Worm (Caenorhabditis elegans) whole organism, late embryonic: Measurements from ENCODE around the gene W08F4.3.
A peak's percentile ranks its signal among the peaks of the same experiment; 100 is the strongest.

Source experiments
- F13H6.1 ChIP-seq: sonication (generic microtip); optimal IDR thresholded peaks from 2 replicates; lab custom pipeline; 2016; ENCODE audit warnings: missing genetic modification characterization, missing compliant biosample characterization
- ama-1 ChIP-seq: fragments of 150-350 bp; optimal IDR thresholded peaks from 2 replicates; lab custom pipeline; 2014
- ceh-14 ChIP-seq: sonication (generic microtip); optimal IDR thresholded peaks from 2 replicates; lab custom pipeline; 2016; ENCODE audit warnings: missing genotype, missing genetic modification characterization, missing compliant biosample characterization
- ceh-45 ChIP-seq: fragments of 200-800 bp; sonication (Bioruptor generic); IDR thresholded peaks from 2 replicates; pipeline ENCODE4 v1.3.6; 2022; ENCODE audit warnings: missing genetic modification reagents, missing genetic modification characterization, missing compliant biosample characterization
- dmd-4 ChIP-seq: sonication (generic microtip); optimal IDR thresholded peaks from 2 replicates; lab custom pipeline; 2016; ENCODE audit warnings: borderline replicate concordance, missing genetic modification characterization, missing compliant biosample characterization
- elt-2 ChIP-seq: sonication (generic microtip); optimal IDR thresholded peaks from 2 replicates; lab custom pipeline; 2016; ENCODE audit warnings: missing genetic modification reagents, missing genetic modification characterization, missing compliant biosample characterization
- fax-1 ChIP-seq: sonication (generic microtip); optimal IDR thresholded peaks from 2 replicates; lab custom pipeline; 2016; ENCODE audit warnings: missing genotype, missing genetic modification characterization, missing compliant biosample characterization
- fkh-10 ChIP-seq: fragments of 150-350 bp; optimal IDR thresholded peaks from 2 replicates; lab custom pipeline; 2014; ENCODE audit warnings: missing biosample characterization, missing genetic modification reagents, missing genetic modification characterization
- nhr-11 ChIP-seq: fragments of 150-350 bp; optimal IDR thresholded peaks from 2 replicates; lab custom pipeline; 2014; ENCODE audit warnings: missing biosample characterization, missing genetic modification characterization
- pha-4 ChIP-seq: fragments of 150-350 bp; optimal IDR thresholded peaks from 2 replicates; lab custom pipeline; 2018; ENCODE audit warnings: missing biosample characterization, missing genetic modification reagents, missing genetic modification characterization
- pros-1 ChIP-seq: fragments of 150-350 bp; optimal IDR thresholded peaks from 2 replicates; lab custom pipeline; 2014; ENCODE audit warnings: missing biosample characterization, missing genetic modification reagents, missing genetic modification characterization
- unc-3 ChIP-seq, 2 experiments: fragments of 200-800 bp in 1 of 2; sonication (Bioruptor generic) in 1 of 2; sonication (generic microtip) in 1 of 2; conservative IDR thresholded peaks in 1 of 2; optimal IDR thresholded peaks in 1 of 2; 2 replicates each; pipeline versions ENCODE4 v1.3.6 to Lab custom; 2016 to 2022; ENCODE audit warnings: missing compliant biosample characterization in 2 of 2, missing genetic modification characterization in 2 of 2, missing genetic modification reagents in 1 of 2

DNA sequence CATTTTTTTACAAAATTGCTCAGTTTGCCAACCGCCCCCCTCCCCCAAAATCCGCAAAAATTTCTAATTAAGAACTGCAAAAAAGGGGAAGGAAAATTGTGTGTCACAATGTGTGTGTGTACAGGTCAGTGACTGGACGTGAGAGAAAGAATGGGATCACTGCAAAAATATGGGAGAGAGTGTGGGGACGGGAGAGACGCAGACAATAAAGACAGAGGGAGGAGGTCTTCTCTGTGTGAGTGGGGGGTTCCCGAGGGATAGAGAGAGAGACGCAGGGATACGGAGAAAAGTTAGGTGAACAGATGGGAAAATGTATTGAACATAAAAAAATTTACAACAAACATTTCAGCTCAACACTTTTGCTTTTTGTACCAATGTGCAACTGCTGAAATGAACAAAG lies 45.5 kb downstream of the W08F4.3 start:
- TF ChIP-seq pha-4 (no peak), elt-2 (tag; lab: Kevin White, UChicago) (no peak), unc-3 (GFP tag; conservative IDR thresholded peaks at IDR 0.05; lab: Robert Waterston, UW) (no peak), unc-3 (tag; optimal IDR thresholded peaks at IDR 0.05; lab: Kevin White, UChicago) (no peak), fkh-10 (GFP tag; lab: Kevin White, UChicago) (no peak), ceh-45 (GFP tag; lab: Robert Waterston, UW) (no peak), ama-1 (lab: Kevin White, UChicago) (no peak), nhr-11 (tag; lab: Kevin White, UChicago) (no peak), fax-1 (tag; lab: Kevin White, UChicago) (no peak), ceh-14 (tag; lab: Kevin White, UChicago) (no peak), dmd-4 (tag; lab: Kevin White, UChicago) (no peak), F13H6.1 (tag; lab: Kevin White, UChicago) (peak; percentile 4), pros-1 (tag; lab: Kevin White, UChicago) (no peak)
